Worm (Caenorhabditis elegans) whole organism, L2 larva: ENCODE measurements around the gene F11A5.9.

Experiments used
- C34F6.9 ChIP-seq: fragments of 150-350 bp; optimal IDR thresholded peaks from 2 replicates; lab custom pipeline; 2014; ENCODE audit warnings: missing biosample characterization, missing genetic modification characterization
- R02D3.7 ChIP-seq: fragments of 150-350 bp; optimal IDR thresholded peaks from 2 replicates; lab custom pipeline; 2014; ENCODE audit warnings: missing biosample characterization, missing genetic modification characterization
- blmp-1 ChIP-seq: sonication (generic microtip); optimal IDR thresholded peaks from 2 replicates; lab custom pipeline; 2017; ENCODE audit warnings: missing genetic modification characterization, mild to moderate bottlenecking, missing compliant biosample characterization, antibody characterized with exemption, moderate library complexity; ENCODE audit not compliant: insufficient read depth
- lin-39 ChIP-seq: fragments of 150-350 bp; optimal IDR thresholded peaks from 2 replicates; lab custom pipeline; 2014; ENCODE audit warnings: missing biosample characterization, missing genetic modification reagents, missing genetic modification characterization
- mab-5 ChIP-seq: fragments of 150-350 bp; optimal IDR thresholded peaks from 2 replicates; lab custom pipeline; 2014; ENCODE audit warnings: missing biosample characterization, missing genetic modification characterization
- zag-1 ChIP-seq: fragments of 150-350 bp; optimal IDR thresholded peaks from 2 replicates; lab custom pipeline; 2014; ENCODE audit warnings: missing biosample characterization, missing genetic modification characterization

DNA sequence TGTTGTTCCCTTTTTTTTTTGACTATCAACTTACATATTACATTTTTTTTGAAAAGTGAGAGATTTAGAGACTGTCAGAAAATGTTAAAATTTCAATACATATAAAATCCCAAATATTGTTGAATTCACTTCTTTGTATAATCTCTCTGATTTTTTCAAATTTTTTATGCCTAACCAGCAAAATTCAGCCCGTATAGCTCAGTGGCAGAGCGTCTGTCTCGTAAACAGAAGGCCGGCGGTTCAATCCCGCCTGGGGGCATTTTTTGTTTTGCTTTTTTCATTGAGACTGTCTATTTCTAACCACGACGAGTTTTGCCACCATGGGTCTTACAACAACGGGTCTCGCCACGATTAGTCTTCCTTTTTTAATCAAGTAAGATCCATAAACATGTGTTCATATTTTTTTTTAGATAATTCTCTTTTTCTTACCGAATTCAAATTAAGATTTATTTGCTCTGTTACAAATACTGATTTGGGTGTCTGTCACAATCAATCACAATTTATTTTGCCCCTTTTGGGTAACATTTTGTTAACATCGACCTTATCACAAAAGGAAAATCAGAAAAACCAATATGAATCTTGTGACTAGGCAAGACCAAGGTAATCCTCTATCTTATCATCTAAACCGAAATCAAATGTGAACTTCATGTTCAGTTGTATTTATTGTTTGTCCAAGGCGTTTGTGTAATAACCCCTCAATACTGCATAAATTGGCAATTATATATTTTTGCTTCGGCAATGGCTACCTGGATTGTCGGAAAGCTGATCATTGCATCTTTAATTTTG is 4.5 kb downstream of the F11A5.9 start, which contains the start of gene glc-1:
- no peak for TF ChIP-seq R02D3.7 (tag; lab: Kevin White, UChicago)
- TF ChIP-seq blmp-1 (tag; lab: Kevin White, UChicago) = no peak
- no peak for TF ChIP-seq mab-5 (tag; lab: Kevin White, UChicago)
- no peak for TF ChIP-seq lin-39 (tag; lab: Kevin White, UChicago)
- TF ChIP-seq zag-1 (tag; lab: Kevin White, UChicago) = no peak
- TF ChIP-seq C34F6.9 (tag; lab: Kevin White, UChicago) = no peak
